Worm (Caenorhabditis elegans) whole organism, midembryonic: ENCODE data around the gene M02B7.2.

Source experiments
- flt-1 ChIP-seq: fragments of 200-800 bp; sonication (Bioruptor generic); IDR thresholded peaks from 2 replicates; pipeline ENCODE4 v1.3.6; 2022; ENCODE audit warnings: missing genetic modification characterization, missing compliant biosample characterization
- med-1 ChIP-seq: sonication (generic microtip); optimal IDR thresholded peaks from 2 replicates; lab custom pipeline; 2017; ENCODE audit warnings: missing genetic modification characterization, mild to moderate bottlenecking, missing compliant biosample characterization, antibody characterized with exemption, missing genetic modification reagents; ENCODE audit not compliant: insufficient read depth

ce11 chrIV:3840480-3840879, 37.1 kb downstream of the M02B7.2 start:
- TF ChIP-seq flt-1 (GFP tag; lab: Robert Waterston, UW) (no peak), med-1 (GFP tag; lab: Kevin White, UChicago) (no peak)
